Worm (Caenorhabditis elegans) whole organism, late embryonic: Measurements from ENCODE around the gene rab-6.1.

ENCODE experiments used
- F13H6.1 ChIP-seq: sonication (generic microtip); optimal IDR thresholded peaks from 2 replicates; lab custom pipeline; 2016; ENCODE audit warnings: missing genetic modification characterization, missing compliant biosample characterization
- T23F11.4 ChIP-seq: fragments of 200-800 bp; sonication (Bioruptor generic); optimal IDR thresholded peaks from 2 replicates; lab custom pipeline; 2018; ENCODE audit warnings: mild to moderate bottlenecking, missing genetic modification characterization, missing compliant biosample characterization
- ahr-1 ChIP-seq: sonication (generic microtip); optimal IDR thresholded peaks from 2 replicates; lab custom pipeline; 2016; ENCODE audit warnings: missing genetic modification characterization, missing compliant biosample characterization
- ceh-18 ChIP-seq: sonication (generic microtip); optimal IDR thresholded peaks from 2 replicates; lab custom pipeline; 2016; ENCODE audit warnings: missing genetic modification characterization, missing compliant biosample characterization
- ceh-2 ChIP-seq: sonication (generic microtip); optimal IDR thresholded peaks from 2 replicates; lab custom pipeline; 2016; ENCODE audit warnings: missing genotype, missing genetic modification characterization, missing compliant biosample characterization
- ceh-31 ChIP-seq: sonication (generic microtip); optimal IDR thresholded peaks from 2 replicates; lab custom pipeline; 2016; ENCODE audit warnings: missing genetic modification characterization, missing compliant biosample characterization
- ceh-45 ChIP-seq: fragments of 200-800 bp; sonication (Bioruptor generic); IDR thresholded peaks from 2 replicates; pipeline ENCODE4 v1.3.6; 2022; ENCODE audit warnings: missing genetic modification reagents, missing genetic modification characterization, missing compliant biosample characterization
- ceh-48 ChIP-seq: sonication (generic microtip); optimal IDR thresholded peaks from 2 replicates; lab custom pipeline; 2016; ENCODE audit warnings: missing genetic modification characterization, inconsistent platforms, missing compliant biosample characterization
- dve-1 ChIP-seq: sonication (generic microtip); optimal IDR thresholded peaks from 2 replicates; lab custom pipeline; 2017; ENCODE audit warnings: antibody characterized with exemption, mild to moderate bottlenecking, missing genetic modification characterization, missing compliant biosample characterization
- elt-2 ChIP-seq: sonication (generic microtip); optimal IDR thresholded peaks from 2 replicates; lab custom pipeline; 2016; ENCODE audit warnings: missing genetic modification reagents, missing genetic modification characterization, missing compliant biosample characterization
- elt-4 ChIP-seq: sonication (generic microtip); optimal IDR thresholded peaks from 2 replicates; lab custom pipeline; 2016; ENCODE audit warnings: missing genetic modification characterization, missing compliant biosample characterization
- eyg-1 ChIP-seq: sonication (generic microtip); optimal IDR thresholded peaks from 2 replicates; lab custom pipeline; 2016; ENCODE audit warnings: missing genotype, missing genetic modification characterization, missing compliant biosample characterization
- hlh-13 ChIP-seq: fragments of 200-800 bp; sonication (Bioruptor generic); optimal IDR thresholded peaks from 2 replicates; lab custom pipeline; 2018; ENCODE audit warnings: mild to moderate bottlenecking, missing genetic modification characterization, missing compliant biosample characterization
- hlh-30 ChIP-seq: sonication (generic microtip); optimal IDR thresholded peaks from 2 replicates; lab custom pipeline; 2017; ENCODE audit warnings: antibody characterized with exemption, missing genetic modification characterization, missing compliant biosample characterization; ENCODE audit not compliant: insufficient read depth
- hlh-6 ChIP-seq: sonication (generic microtip); optimal IDR thresholded peaks from 2 replicates; lab custom pipeline; 2016; ENCODE audit warnings: missing genotype, missing genetic modification characterization, missing compliant biosample characterization
- lim-6 ChIP-seq: sonication (generic microtip); optimal IDR thresholded peaks from 2 replicates; lab custom pipeline; 2016; ENCODE audit warnings: missing genetic modification characterization, missing compliant biosample characterization
- lin-11 ChIP-seq: fragments of 200-800 bp; sonication (Bioruptor generic); optimal IDR thresholded peaks from 2 replicates; lab custom pipeline; 2018; ENCODE audit warnings: mild to moderate bottlenecking, missing genetic modification characterization, missing compliant biosample characterization
- mec-3 ChIP-seq: sonication (generic microtip); optimal IDR thresholded peaks from 2 replicates; lab custom pipeline; 2016; ENCODE audit warnings: borderline replicate concordance, missing genetic modification characterization, missing compliant biosample characterization
- nfya-1 ChIP-seq: sonication (generic microtip); optimal IDR thresholded peaks from 2 replicates; lab custom pipeline; 2017; ENCODE audit warnings: missing genetic modification characterization, mild to moderate bottlenecking, missing compliant biosample characterization, antibody characterized with exemption, moderate library complexity
- odd-2 ChIP-seq: sonication (generic microtip); optimal IDR thresholded peaks from 2 replicates; lab custom pipeline; 2017; ENCODE audit warnings: antibody characterized with exemption, mild to moderate bottlenecking, missing genetic modification characterization, missing compliant biosample characterization
- pag-3 ChIP-seq: sonication (generic microtip); optimal IDR thresholded peaks from 2 replicates; lab custom pipeline; 2016; ENCODE audit warnings: missing compliant biosample characterization, missing genetic modification characterization, borderline replicate concordance
- pax-1 ChIP-seq: fragments of 150-350 bp; optimal IDR thresholded peaks from 2 replicates; lab custom pipeline; 2014; ENCODE audit warnings: missing biosample characterization, missing genetic modification characterization
- pha-2 ChIP-seq: sonication (generic microtip); optimal IDR thresholded peaks from 2 replicates; lab custom pipeline; 2017; ENCODE audit warnings: mild to moderate bottlenecking, missing genetic modification characterization, missing compliant biosample characterization
- pha-4 ChIP-seq: fragments of 150-350 bp; optimal IDR thresholded peaks from 2 replicates; lab custom pipeline; 2018; ENCODE audit warnings: missing biosample characterization, missing genetic modification reagents, missing genetic modification characterization
- pros-1 ChIP-seq: fragments of 150-350 bp; optimal IDR thresholded peaks from 2 replicates; lab custom pipeline; 2014; ENCODE audit warnings: missing biosample characterization, missing genetic modification reagents, missing genetic modification characterization
- ref-2 ChIP-seq: sonication (generic microtip); optimal IDR thresholded peaks from 2 replicates; lab custom pipeline; 2016; ENCODE audit warnings: missing genetic modification characterization, missing compliant biosample characterization
- tbx-2 ChIP-seq: sonication (generic microtip); optimal IDR thresholded peaks from 2 replicates; lab custom pipeline; 2016; ENCODE audit warnings: missing genetic modification characterization, missing compliant biosample characterization
- unc-42 ChIP-seq: sonication (generic microtip); optimal IDR thresholded peaks from 2 replicates; lab custom pipeline; 2016; ENCODE audit warnings: missing genotype, missing genetic modification characterization, missing compliant biosample characterization
- unc-86 ChIP-seq: sonication (generic microtip); optimal IDR thresholded peaks from 2 replicates; lab custom pipeline; 2016; ENCODE audit warnings: missing genetic modification characterization, missing compliant biosample characterization
- ztf-16 ChIP-seq: sonication (generic microtip); optimal IDR thresholded peaks from 2 replicates; lab custom pipeline; 2017; ENCODE audit warnings: missing genetic modification characterization, missing compliant biosample characterization

The rab-6.1 gene

ce11 chrIII:8960664-8961063 lies 45.1 kb downstream of the rab-6.1 start, which contains the start of gene ZK643.6:
Gene ZK643.6, minus strand, starts transcription at chrIII:8960764.
- TF ChIP-seq F13H6.1 (tag; lab: Kevin White, UChicago), result no peak
- no peak for TF ChIP-seq pros-1 (tag; lab: Kevin White, UChicago)
- TF ChIP-seq ceh-45 (GFP tag; lab: Robert Waterston, UW), result no peak
- no peak for TF ChIP-seq elt-4 (tag; lab: Kevin White, UChicago)
- no peak for TF ChIP-seq ceh-18 (tag; lab: Kevin White, UChicago)
- no peak for TF ChIP-seq T23F11.4 (GFP tag; lab: Kevin White, UChicago)
- TF ChIP-seq ztf-16, result no peak
- TF ChIP-seq lim-6 (tag; lab: Kevin White, UChicago), result no peak
- no peak for TF ChIP-seq hlh-13

ce11 chrIII:8956146-8956646 lies 49.6 kb downstream of the rab-6.1 start, which contains the start of the genes ZK643.5 and ZK643.2:
Gene ZK643.5, minus strand, starts transcription at chrIII:8956196.
Gene ZK643.2, plus strand, starts transcription at chrIII:8956540.
- TF ChIP-seq ceh-48 (tag; lab: Kevin White, UChicago) (peak; percentile 99), nfya-1 (tag; lab: Kevin White, UChicago) (peak; percentile 49), ceh-2 (tag; lab: Kevin White, UChicago) (no peak), ztf-16 (no peak), ceh-31 (tag; lab: Kevin White, UChicago) (peak; percentile 43), pag-3 (tag; lab: Kevin White, UChicago) (no peak), elt-2 (tag; lab: Kevin White, UChicago) (no peak), pros-1 (tag; lab: Kevin White, UChicago) (no peak), lin-11 (tag; lab: Kevin White, UChicago) (no peak), ceh-45 (GFP tag; lab: Robert Waterston, UW) (no peak), unc-42 (tag; lab: Kevin White, UChicago) (peak; percentile 76)

- TF ChIP-seq ref-2, result no peak
- TF ChIP-seq hlh-6 (tag; lab: Kevin White, UChicago), result no peak
- TF ChIP-seq dve-1, result no peak
- no peak for TF ChIP-seq tbx-2 (tag; lab: Kevin White, UChicago)
- no peak for TF ChIP-seq eyg-1 (tag; lab: Kevin White, UChicago)
- no peak for TF ChIP-seq hlh-30 (tag; lab: Kevin White, UChicago)
- no peak for TF ChIP-seq elt-2 (tag; lab: Kevin White, UChicago)
- no peak for TF ChIP-seq mec-3
- no peak for TF ChIP-seq pha-2
- TF ChIP-seq pros-1 (tag; lab: Kevin White, UChicago), result no peak
- TF ChIP-seq pax-1, result no peak
- TF ChIP-seq odd-2 (tag; lab: Kevin White, UChicago), result no peak
- no peak for TF ChIP-seq pha-4 (tag; lab: Kevin White, UChicago)
- TF ChIP-seq unc-86 (tag; lab: Kevin White, UChicago), result no peak
- no peak for TF ChIP-seq ahr-1 (tag; lab: Kevin White, UChicago)
- TF ChIP-seq, all 69 proteins: peak for 0
These were observed 50.2 kb downstream of the rab-6.1 start for ce11 chrIII:8955536-8955935.
